Fruit fly (Drosophila melanogaster) whole organism, adult: Measurements from ENCODE around the gene sima.

Experiments
- CG11617 ChIP-seq: fragments of 200-800 bp; sonication (Bioruptor generic); optimal IDR thresholded peaks from 2 replicates; lab custom pipeline; 2017; ENCODE audit warnings: mild to moderate bottlenecking, missing biosample characterization, missing genetic modification reagents, missing genetic modification characterization
- CG12768 ChIP-seq: fragments of 200-800 bp; sonication (Bioruptor generic); optimal IDR thresholded peaks from 2 replicates; lab custom pipeline; 2017; ENCODE audit warnings: missing biosample characterization, missing genetic modification characterization, mild to moderate bottlenecking, moderate library complexity, missing genetic modification reagents
- CG14711 ChIP-seq: fragments of 200-800 bp; sonication (Bioruptor generic); optimal IDR thresholded peaks from 2 replicates; lab custom pipeline; 2018; ENCODE audit warnings: missing biosample characterization, mild to moderate bottlenecking, missing genetic modification characterization, moderate library complexity
- CG1620 ChIP-seq: fragments of 200-800 bp; sonication (Bioruptor generic); optimal IDR thresholded peaks from 2 replicates; lab custom pipeline; 2016; ENCODE audit warnings: missing biosample characterization, missing genetic modification characterization
- CG33017 ChIP-seq: fragments of 200-800 bp; sonication (Bioruptor generic); optimal IDR thresholded peaks from 2 replicates; lab custom pipeline; 2018; ENCODE audit warnings: missing biosample characterization, mild to moderate bottlenecking, missing genetic modification characterization, moderate library complexity
- CG5204 ChIP-seq: fragments of 200-800 bp; sonication (Bioruptor generic); optimal IDR thresholded peaks from 2 replicates; lab custom pipeline; 2016; ENCODE audit warnings: missing biosample characterization, missing genetic modification characterization
- CG7045 ChIP-seq: fragments of 200-800 bp; sonication (Bioruptor generic); optimal IDR thresholded peaks from 2 replicates; lab custom pipeline; 2017; ENCODE audit warnings: missing biosample characterization, mild to moderate bottlenecking, missing genetic modification characterization
- CG7101 ChIP-seq: fragments of 200-800 bp; sonication (Bioruptor generic); optimal IDR thresholded peaks from 2 replicates; lab custom pipeline; 2018; ENCODE audit warnings: missing biosample characterization, mild to moderate bottlenecking, missing genetic modification characterization, moderate library complexity
- Clk ChIP-seq: fragments of 200-800 bp; sonication (Bioruptor generic); optimal IDR thresholded peaks from 2 replicates; lab custom pipeline; 2017; ENCODE audit warnings: missing biosample characterization, missing genetic modification characterization
- Crg-1 ChIP-seq: fragments of 200-800 bp; sonication (Bioruptor generic); optimal IDR thresholded peaks from 2 replicates; lab custom pipeline; 2016; ENCODE audit warnings: missing biosample characterization, missing genetic modification characterization
- Hr96 ChIP-seq: fragments of 200-800 bp; sonication (Bioruptor generic); optimal IDR thresholded peaks from 2 replicates; lab custom pipeline; 2016; ENCODE audit warnings: missing biosample characterization, missing genetic modification characterization
- Mnt ChIP-seq: fragments of 200-800 bp; sonication (Bioruptor generic); optimal IDR thresholded peaks from 2 replicates; lab custom pipeline; 2016; ENCODE audit warnings: missing biosample characterization, mild to moderate bottlenecking, missing genetic modification characterization
- bab1 ChIP-seq: fragments of 200-800 bp; sonication (Bioruptor generic); optimal IDR thresholded peaks from 3 replicates; lab custom pipeline; 2019; ENCODE audit warnings: missing biosample characterization, mild to moderate bottlenecking, missing genetic modification characterization, moderate library complexity
- cic ChIP-seq: fragments of 200-800 bp; sonication (Bioruptor generic); optimal IDR thresholded peaks from 2 replicates; lab custom pipeline; 2017; ENCODE audit warnings: missing biosample characterization, mild to moderate bottlenecking, missing genetic modification characterization, moderate library complexity
- cnc ChIP-seq, 2 experiments: fragments of >200 bp; optimal IDR thresholded peaks; 2 replicates each; lab custom pipeline; 2017
- kay ChIP-seq: fragments of 200-800 bp; sonication (Bioruptor generic); peaks from one replicate; lab custom pipeline; 2016; ENCODE audit warnings: missing biosample characterization, missing genetic modification characterization, borderline replicate concordance
- ovo ChIP-seq: fragments of 200-800 bp; sonication (Bioruptor generic); optimal IDR thresholded peaks from 2 replicates; lab custom pipeline; 2016; ENCODE audit warnings: missing biosample characterization, missing genetic modification characterization
- pad ChIP-seq: fragments of 200-800 bp; sonication (Bioruptor generic); optimal IDR thresholded peaks from 3 replicates; lab custom pipeline; 2017; ENCODE audit warnings: missing biosample characterization, missing genetic modification characterization, mild to moderate bottlenecking, moderate library complexity, missing genetic modification reagents
- tj ChIP-seq: fragments of 200-800 bp; sonication (Bioruptor generic); optimal IDR thresholded peaks from 3 replicates; lab custom pipeline; 2017; ENCODE audit warnings: missing biosample characterization, mild to moderate bottlenecking, missing genetic modification characterization, moderate library complexity
- toe ChIP-seq: fragments of 200-800 bp; sonication (Bioruptor generic); optimal IDR thresholded peaks from 2 replicates; lab custom pipeline; 2016; ENCODE audit warnings: missing biosample characterization, missing genetic modification characterization

Gene sima

DNA sequence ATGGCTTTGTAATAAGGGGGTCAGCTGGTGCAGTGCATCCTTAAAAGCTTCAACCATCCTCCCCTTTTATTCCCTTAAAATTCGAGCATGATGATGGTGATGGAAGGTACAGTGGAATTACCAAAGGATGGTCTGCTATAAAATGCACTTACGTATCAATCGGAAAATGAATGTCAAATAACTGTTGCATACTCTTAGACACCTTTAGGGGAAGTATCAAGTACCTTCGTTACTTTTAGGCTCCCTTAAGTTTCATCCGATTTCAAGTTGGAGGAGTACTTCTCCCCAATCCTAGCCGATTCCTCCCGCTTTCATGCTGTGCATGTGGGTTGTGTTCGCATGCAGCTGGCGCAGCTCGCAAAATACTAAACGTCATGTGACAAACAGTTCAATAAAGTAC lies 12.1 kb downstream of the sima start:
- TF ChIP-seq Clk (GFP tag; lab: Kevin White, UChicago): no peak
- TF ChIP-seq CG1620 (GFP tag; lab: Kevin White, UChicago): no peak
- TF ChIP-seq CG7101: no peak
- no peak for TF ChIP-seq Crg-1 (GFP tag; lab: Kevin White, UChicago)
- no peak for TF ChIP-seq cic (GFP tag; lab: Kevin White, UChicago)
- no peak for TF ChIP-seq CG33017 (tag; lab: Kevin White, UChicago)
- TF ChIP-seq Hr96: no peak
- TF ChIP-seq toe (GFP tag; lab: Kevin White, UChicago): no peak
- TF ChIP-seq kay (GFP tag; lab: Kevin White, UChicago): no peak
- TF ChIP-seq pad (GFP tag; lab: Kevin White, UChicago): no peak
- no peak for TF ChIP-seq ovo (GFP tag; lab: Kevin White, UChicago)
- no peak for TF ChIP-seq CG12768 (GFP tag; lab: Kevin White, UChicago)
- TF ChIP-seq Mnt (GFP tag; lab: Kevin White, UChicago): no peak
- no peak for TF ChIP-seq bab1
- TF ChIP-seq cnc (optimal IDR thresholded peaks at IDR 0.05; lab: Kevin White, UChicago): no peak
- TF ChIP-seq CG11617 (GFP tag; lab: Kevin White, UChicago): no peak
- no peak for TF ChIP-seq CG5204 (GFP tag; lab: Kevin White, UChicago)

DNA sequence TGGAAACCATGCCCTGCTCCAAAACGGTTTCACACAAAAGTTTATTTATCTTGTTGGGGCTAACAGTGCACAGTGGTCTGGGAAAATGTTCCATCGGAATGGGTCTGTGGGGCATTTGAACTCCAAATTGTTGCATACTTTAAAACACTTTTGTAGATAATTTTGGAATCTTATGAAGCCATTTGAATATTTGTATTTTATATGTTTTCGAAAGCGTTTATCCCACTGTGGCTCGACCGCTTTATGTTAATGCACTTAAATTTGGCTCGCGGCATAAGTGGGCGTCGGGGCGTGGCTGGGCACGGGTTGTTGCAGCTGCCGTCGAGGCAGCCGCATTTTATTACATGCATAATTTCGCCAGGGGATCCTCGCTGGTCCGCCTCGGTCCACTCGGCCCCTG lies 13.7 kb downstream of the sima start:
- TF ChIP-seq CG1620 (GFP tag; lab: Kevin White, UChicago): no peak
- no peak for TF ChIP-seq CG33017 (tag; lab: Kevin White, UChicago)
- no peak for TF ChIP-seq kay (GFP tag; lab: Kevin White, UChicago)
- TF ChIP-seq cnc (optimal IDR thresholded peaks at IDR 0.05; lab: Kevin White, UChicago): no peak

DNA sequence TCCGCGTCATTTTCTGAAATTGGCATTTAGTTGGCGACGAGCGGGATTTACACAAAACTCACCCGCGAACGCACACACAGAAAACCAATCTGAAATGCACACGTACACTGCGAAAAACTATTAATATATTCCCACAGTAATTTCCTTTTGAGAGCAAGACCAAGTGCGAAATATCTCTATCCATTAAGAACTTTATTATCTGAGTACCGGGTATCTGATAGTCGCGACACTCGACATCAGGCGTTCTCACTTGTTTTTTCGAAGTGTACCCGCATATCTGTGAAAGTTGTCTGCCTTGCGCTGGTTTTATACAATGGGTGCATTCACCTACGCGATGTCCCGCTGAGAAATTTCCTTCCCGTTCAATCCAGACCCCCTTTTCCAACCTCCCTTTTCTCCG lies 18.0 kb downstream of the sima start:
- no peak for TF ChIP-seq cnc (optimal IDR thresholded peaks at IDR 0.05; lab: Kevin White, UChicago)

- TF ChIP-seq Crg-1 (GFP tag; lab: Kevin White, UChicago) (no peak), Hr96 (no peak), CG14711 (peak; percentile 12), bab1 (no peak), CG5204 (GFP tag; lab: Kevin White, UChicago) (peak; percentile 20), CG7045 (GFP tag; lab: Kevin White, UChicago) (peak; percentile 3), cic (GFP tag; lab: Kevin White, UChicago) (no peak)
These were observed 25.1 kb downstream of the sima start for dm6 chr3R:30083215-30083614.

DNA sequence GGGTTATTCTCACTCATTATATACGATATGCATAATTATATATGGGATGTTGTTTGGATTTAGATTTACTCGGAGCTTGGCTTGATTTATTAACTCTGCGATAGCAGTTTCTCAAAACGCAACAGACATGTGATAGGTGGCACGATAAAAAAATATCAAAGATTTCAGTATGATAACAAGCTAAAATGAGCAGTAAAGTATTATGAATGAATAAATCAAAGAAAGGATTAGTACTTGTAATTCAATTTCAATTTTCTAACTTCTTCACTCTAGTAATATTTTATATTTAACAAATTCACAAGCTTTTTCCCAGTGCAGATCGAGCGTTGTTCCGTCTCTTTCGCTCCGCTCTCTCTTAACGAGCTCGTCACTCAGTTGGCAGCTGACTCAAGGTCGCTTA lies 26.0 kb downstream of the sima start:
- TF ChIP-seq toe (GFP tag; lab: Kevin White, UChicago) (peak; percentile 20), pad (GFP tag; lab: Kevin White, UChicago) (no peak), Clk (GFP tag; lab: Kevin White, UChicago) (no peak), CG12768 (GFP tag; lab: Kevin White, UChicago) (no peak), ovo (GFP tag; lab: Kevin White, UChicago) (no peak), CG1620 (GFP tag; lab: Kevin White, UChicago) (no peak), kay (GFP tag; lab: Kevin White, UChicago) (peak; percentile 64), Mnt (GFP tag; lab: Kevin White, UChicago) (no peak), CG33017 (tag; lab: Kevin White, UChicago) (no peak), CG5204 (GFP tag; lab: Kevin White, UChicago) (peak; percentile 66), CG14711 (no peak), CG11617 (GFP tag; lab: Kevin White, UChicago) (peak; percentile 32), Crg-1 (GFP tag; lab: Kevin White, UChicago) (no peak), CG7045 (GFP tag; lab: Kevin White, UChicago) (peak; percentile 56), Hr96 (no peak), cnc (optimal IDR thresholded peaks at IDR 0.05; lab: Kevin White, UChicago) (no peak), CG7101 (peak; percentile 35), tj (GFP tag; lab: Kevin White, UChicago) (no peak), bab1 (no peak), cic (GFP tag; lab: Kevin White, UChicago) (peak; percentile 18)

- TF ChIP-seq Crg-1 (GFP tag; lab: Kevin White, UChicago) (no peak), CG7045 (GFP tag; lab: Kevin White, UChicago) (peak; percentile 21), bab1 (no peak)
These were observed 32.3 kb downstream of the sima start for dm6 chr3R:30090261-30091006.
